Worm (Caenorhabditis elegans): ENCODE measurements around the gene F21A3.3.

The F21A3.3 gene

DNA sequence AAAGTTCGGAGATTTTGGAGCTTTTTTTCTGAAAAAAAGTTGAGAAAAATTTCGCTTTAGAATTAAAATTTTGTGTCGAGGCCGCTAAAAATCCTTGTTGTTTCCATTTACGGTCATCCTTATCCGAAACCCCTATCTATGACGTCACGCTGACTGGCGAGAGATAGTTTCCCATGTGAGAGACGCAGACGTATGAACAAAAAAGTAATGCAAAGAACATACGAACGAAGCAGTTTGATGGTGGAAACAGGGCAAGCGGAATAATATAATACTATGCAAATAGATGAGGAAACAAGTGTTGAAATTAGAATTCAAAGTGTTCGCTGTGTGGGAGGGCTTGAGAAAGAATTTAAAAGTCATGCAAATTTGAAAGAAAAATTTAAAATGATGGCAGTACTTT, 18.4 kb upstream of the F21A3.3 start:
- TF ChIP-seq hmg-1.2 (GFP tag; IDR thresholded peaks at IDR 0.05), result peak; percentile 61; the same call in 1 of the 2 replicates
- no peak for TF ChIP-seq ceh-58 (GFP tag; IDR thresholded peaks at IDR 0.05)
- no peak for TF ChIP-seq zfh-2 (GFP tag; conservative IDR thresholded peaks at IDR 0.05)
- TF ChIP-seq atf-7 (tag; optimal IDR thresholded peaks at IDR 0.05), result peak; percentile 48

DNA sequence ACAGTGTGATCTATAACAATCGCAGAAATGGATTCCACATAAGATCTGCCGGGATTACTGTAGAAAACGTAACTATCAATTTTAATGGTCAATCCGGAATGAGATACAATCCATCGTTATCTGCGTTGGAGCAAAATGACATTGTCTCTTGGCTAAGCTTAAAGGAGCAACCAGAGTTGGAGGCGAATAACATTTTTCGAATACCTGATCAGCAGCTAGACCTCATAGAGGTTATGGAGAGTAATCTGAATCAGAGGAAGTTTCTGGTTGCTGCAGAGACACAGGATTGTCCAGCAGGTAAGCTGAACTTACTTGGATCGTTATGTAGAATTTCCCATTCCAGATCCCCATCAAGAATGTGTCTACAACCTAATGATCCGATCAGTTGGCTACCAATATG, 13.9 kb upstream of the F21A3.3 start:
- no peak for TF ChIP-seq madf-10 (tag; optimal IDR thresholded peaks at IDR 0.05)
- TF ChIP-seq B0035.1 (tag; optimal IDR thresholded peaks at IDR 0.05), result no peak
- TF ChIP-seq atf-7 (tag; optimal IDR thresholded peaks at IDR 0.05), result no peak
- TF ChIP-seq egl-18 (GFP tag; IDR thresholded peaks at IDR 0.05), result no peak
- TF ChIP-seq K11D2.4 (GFP tag; IDR thresholded peaks at IDR 0.05), result no peak
- TF ChIP-seq attf-5 (GFP tag; optimal IDR thresholded peaks at IDR 0.05), result no peak
- no peak for TF ChIP-seq lsy-27 (tag; optimal IDR thresholded peaks at IDR 0.05; ENCODE audit: borderline replicate concordance, insufficient read depth)
- no peak for TF ChIP-seq Y95B8A.8 (GFP tag; IDR thresholded peaks at IDR 0.05)
- no peak for TF ChIP-seq sdz-38 (tag; optimal IDR thresholded peaks at IDR 0.05)
- TF ChIP-seq Y67H2A.10 (GFP tag; conservative IDR thresholded peaks at IDR 0.05), result no peak
- TF ChIP-seq sea-2 (GFP tag; IDR thresholded peaks at IDR 0.05), result no peak

- TF ChIP-seq rpc-1 (optimal IDR thresholded peaks at IDR 0.05), result peak; percentile 76
- peak; percentile 83 for TF ChIP-seq rpc-1 (tag; optimal IDR thresholded peaks at IDR 0.05)
- no peak for TF ChIP-seq ceh-40 (GFP tag; IDR thresholded peaks at IDR 0.05)
- TF ChIP-seq lsy-27 (tag; optimal IDR thresholded peaks at IDR 0.05; ENCODE audit: borderline replicate concordance, insufficient read depth), result no peak
- 0 out of 2 replicates have a peak, but pooled peaks have one; percentile 14 for TF ChIP-seq madf-3 (GFP tag; IDR thresholded peaks at IDR 0.05)
- TF ChIP-seq ets-4 (GFP tag; optimal IDR thresholded peaks at IDR 0.05), result no peak
- no peak for TF ChIP-seq bed-1 (GFP tag; IDR thresholded peaks at IDR 0.05)
- TF ChIP-seq Y95B8A.8 (GFP tag; IDR thresholded peaks at IDR 0.05), result no peak
- peak; percentile 32; the same call in 1 of the 2 replicates for TF ChIP-seq F33H1.4 (GFP tag; IDR thresholded peaks at IDR 0.05)
- TF ChIP-seq madf-8 (GFP tag; conservative IDR thresholded peaks at IDR 0.05), result no peak
- TF ChIP-seq hlh-26 (GFP tag; conservative IDR thresholded peaks at IDR 0.05), result no peak
- TF ChIP-seq F37B4.10 (GFP tag; IDR thresholded peaks at IDR 0.05), result no peak
- TF ChIP-seq K12H6.12 (tag; optimal IDR thresholded peaks at IDR 0.05), result no peak
- TF ChIP-seq F39B2.1 (GFP tag; IDR thresholded peaks at IDR 0.05), result no peak
- TF ChIP-seq ZK185.1 (tag; optimal IDR thresholded peaks at IDR 0.05; ENCODE audit: poor library complexity, severe bottlenecking), result peak; percentile 24
- 0 out of 2 replicates have a peak, but pooled peaks have one; percentile 52 for TF ChIP-seq nfyb-1 (GFP tag; IDR thresholded peaks at IDR 0.05)
- no peak for TF ChIP-seq lin-40 (tag; optimal IDR thresholded peaks at IDR 0.05)
- TF ChIP-seq ceh-27 (GFP tag; optimal IDR thresholded peaks at IDR 0.05), result peak; percentile 44
- TF ChIP-seq aptf-3 (GFP tag; IDR thresholded peaks at IDR 0.05), result no peak
- TF ChIP-seq snpc-1.1 (tag; optimal IDR thresholded peaks at IDR 0.05; ENCODE audit: insufficient read depth), result no peak
- TF ChIP-seq lag-1 (GFP tag; IDR thresholded peaks at IDR 0.05), result no peak
- TF ChIP-seq ceh-100 (GFP tag; IDR thresholded peaks at IDR 0.05), result no peak
- TF ChIP-seq F52B5.7 (tag; optimal IDR thresholded peaks at IDR 0.05), result peak; percentile 53
- TF ChIP-seq snpc-4 (GFP tag; optimal IDR thresholded peaks at IDR 0.05), result peak; percentile 75
- TF ChIP-seq snpc-4 (tag; optimal IDR thresholded peaks at IDR 0.05), result peak in 3 of 4 experiments; percentile 34 to 73 (median 41)
- no peak for TF ChIP-seq nfya-2 (GFP tag; IDR thresholded peaks at IDR 0.05)
- TF ChIP-seq pha-4 (tag; optimal IDR thresholded peaks at IDR 0.05), result no peak
- TF ChIP-seq sea-2 (GFP tag; IDR thresholded peaks at IDR 0.05), result no peak
- peak; percentile 24 for TF ChIP-seq nhr-80 (tag; optimal IDR thresholded peaks at IDR 0.05)
- TF ChIP-seq xnd-1 (tag; optimal IDR thresholded peaks at IDR 0.05), result no peak
- TF ChIP-seq F49E8.2 (tag; optimal IDR thresholded peaks at IDR 0.05; ENCODE audit: insufficient read depth), result no peak
- TF ChIP-seq lin-26 (GFP tag; IDR thresholded peaks at IDR 0.05), result peak; percentile 85
- TF ChIP-seq tbx-9 (tag; optimal IDR thresholded peaks at IDR 0.05; ENCODE audit: borderline replicate concordance), result no peak
- no peak for TF ChIP-seq B0019.2 (GFP tag; conservative IDR thresholded peaks at IDR 0.05)
- no peak for TF ChIP-seq ztf-22 (GFP tag; optimal IDR thresholded peaks at IDR 0.05)
- TF ChIP-seq sdz-38 (tag; optimal IDR thresholded peaks at IDR 0.05), result no peak
Observed at ce11 chrV:15505068-15505467, 12.4 kb upstream of the F21A3.3 start.

All from whole organism, young adult.